Worm (Caenorhabditis elegans) whole organism, L2 larva: ENCODE measurements around the gene col-93.

Experiments used
- C34F6.9 ChIP-seq: fragments of 150-350 bp; optimal IDR thresholded peaks from 2 replicates; lab custom pipeline; 2014; ENCODE audit warnings: missing biosample characterization, missing genetic modification characterization
- F13H6.1 ChIP-seq: sonication (generic microtip); optimal IDR thresholded peaks from 2 replicates; lab custom pipeline; 2016; ENCODE audit warnings: missing genetic modification characterization, missing compliant biosample characterization
- R02D3.7 ChIP-seq: fragments of 150-350 bp; optimal IDR thresholded peaks from 2 replicates; lab custom pipeline; 2014; ENCODE audit warnings: missing biosample characterization, missing genetic modification characterization
- Y55F3AM.14 ChIP-seq: fragments of 200-800 bp; sonication (Bioruptor generic); optimal IDR thresholded peaks from 2 replicates; lab custom pipeline; 2018; ENCODE audit warnings: mild to moderate bottlenecking, missing genetic modification characterization, missing compliant biosample characterization
- ZK546.5 ChIP-seq: sonication (generic microtip); optimal IDR thresholded peaks from 2 replicates; lab custom pipeline; 2017; ENCODE audit warnings: missing biosample characterization, missing genetic modification characterization
- alr-1 ChIP-seq: fragments of 150-350 bp; optimal IDR thresholded peaks from 2 replicates; lab custom pipeline; 2014; ENCODE audit warnings: missing biosample characterization, missing genetic modification characterization
- aly-2 ChIP-seq: fragments of 150-350 bp; optimal IDR thresholded peaks from 2 replicates; lab custom pipeline; 2014; ENCODE audit warnings: missing biosample characterization, missing genetic modification characterization
- ama-1 ChIP-seq: fragments of 150-350 bp; optimal IDR thresholded peaks from 2 replicates; lab custom pipeline; 2018; ENCODE audit warnings: inconsistent platforms
- blmp-1 ChIP-seq: sonication (generic microtip); optimal IDR thresholded peaks from 2 replicates; lab custom pipeline; 2017; ENCODE audit warnings: missing genetic modification characterization, mild to moderate bottlenecking, missing compliant biosample characterization, antibody characterized with exemption, moderate library complexity; ENCODE audit not compliant: insufficient read depth
- ceh-16 ChIP-seq: fragments of 150-350 bp; optimal IDR thresholded peaks from 2 replicates; lab custom pipeline; 2014; ENCODE audit warnings: missing biosample characterization, missing genetic modification characterization
- ceh-82 ChIP-seq: fragments of 150-350 bp; optimal IDR thresholded peaks from 2 replicates; lab custom pipeline; 2014; ENCODE audit warnings: missing biosample characterization, missing genetic modification characterization
- crh-2 ChIP-seq: sonication (generic microtip); optimal IDR thresholded peaks from 2 replicates; lab custom pipeline; 2017; ENCODE audit warnings: missing biosample characterization, missing genetic modification characterization
- dmd-4 ChIP-seq: sonication (generic microtip); optimal IDR thresholded peaks from 2 replicates; lab custom pipeline; 2017; ENCODE audit warnings: missing biosample characterization, missing genetic modification characterization
- egl-27 ChIP-seq: sonication (generic microtip); optimal IDR thresholded peaks from 3 replicates; lab custom pipeline; 2017; ENCODE audit warnings: missing biosample characterization, missing genetic modification reagents, missing genetic modification characterization
- elt-1 ChIP-seq: fragments of 150-350 bp; optimal IDR thresholded peaks from 2 replicates; lab custom pipeline; 2014; ENCODE audit warnings: missing biosample characterization, missing genetic modification characterization
- elt-3 ChIP-seq: sonication (generic microtip); optimal IDR thresholded peaks from 2 replicates; lab custom pipeline; 2017; ENCODE audit warnings: missing biosample characterization, missing genetic modification characterization
- fos-1 ChIP-seq: fragments of 150-350 bp; optimal IDR thresholded peaks from 2 replicates; lab custom pipeline; 2014; ENCODE audit warnings: missing biosample characterization, missing genetic modification characterization
- gmeb-1 ChIP-seq: fragments of 150-350 bp; optimal IDR thresholded peaks from 2 replicates; lab custom pipeline; 2014; ENCODE audit warnings: missing biosample characterization, missing genetic modification characterization
- lin-11 ChIP-seq: fragments of 150-350 bp; sonication (generic microtip); optimal IDR thresholded peaks from 2 replicates; lab custom pipeline; 2014; ENCODE audit warnings: missing biosample characterization, missing genetic modification characterization, inconsistent platforms, mixed read lengths
- lin-13 ChIP-seq: fragments of 150-350 bp; optimal IDR thresholded peaks from 2 replicates; lab custom pipeline; 2014; ENCODE audit warnings: missing biosample characterization, missing genetic modification reagents, missing genetic modification characterization
- lin-39 ChIP-seq: fragments of 150-350 bp; optimal IDR thresholded peaks from 2 replicates; lab custom pipeline; 2014; ENCODE audit warnings: missing biosample characterization, missing genetic modification reagents, missing genetic modification characterization
- lsy-2 ChIP-seq, 2 experiments: fragments of 150-350 bp in 1 of 2; sonication (generic microtip) in 1 of 2; optimal IDR thresholded peaks; 2 replicates each; lab custom pipeline; 2014 to 2017; ENCODE audit warnings: missing biosample characterization in 2 of 2, missing genetic modification characterization in 2 of 2
- mab-5 ChIP-seq: fragments of 150-350 bp; optimal IDR thresholded peaks from 2 replicates; lab custom pipeline; 2014; ENCODE audit warnings: missing biosample characterization, missing genetic modification characterization
- mbf-1 ChIP-seq: sonication (generic microtip); optimal IDR thresholded peaks from 2 replicates; lab custom pipeline; 2017; ENCODE audit warnings: missing biosample characterization, missing genetic modification characterization
- mdl-1 ChIP-seq, 2 experiments: fragments of 150-350 bp in 1 of 2; sonication (generic microtip) in 1 of 2; optimal IDR thresholded peaks; 2 replicates each; lab custom pipeline; 2017; ENCODE audit warnings: missing biosample characterization in 2 of 2, missing genetic modification characterization in 2 of 2
- nhr-10 ChIP-seq: sonication (generic microtip); optimal IDR thresholded peaks from 2 replicates; lab custom pipeline; 2017; ENCODE audit warnings: missing biosample characterization, missing genetic modification characterization
- nhr-11 ChIP-seq: fragments of 150-350 bp; optimal IDR thresholded peaks from 2 replicates; lab custom pipeline; 2014; ENCODE audit warnings: missing biosample characterization, missing genetic modification characterization
- nhr-12 ChIP-seq: fragments of 150-350 bp; optimal IDR thresholded peaks from 2 replicates; lab custom pipeline; 2014; ENCODE audit warnings: missing biosample characterization, missing genetic modification characterization
- nhr-129 ChIP-seq: fragments of 150-350 bp; optimal IDR thresholded peaks from 2 replicates; lab custom pipeline; 2014; ENCODE audit warnings: missing biosample characterization, missing genetic modification characterization
- nhr-21 ChIP-seq: fragments of 150-350 bp; optimal IDR thresholded peaks from 2 replicates; lab custom pipeline; 2014; ENCODE audit warnings: missing biosample characterization, missing genetic modification characterization
- nhr-23 ChIP-seq: fragments of 150-350 bp; optimal IDR thresholded peaks from 2 replicates; lab custom pipeline; 2014; ENCODE audit warnings: missing biosample characterization, missing genetic modification reagents, missing genetic modification characterization
- nhr-237 ChIP-seq: fragments of 150-350 bp; optimal IDR thresholded peaks from 2 replicates; lab custom pipeline; 2014; ENCODE audit warnings: missing biosample characterization, missing genetic modification characterization
- nhr-25 ChIP-seq: fragments of 150-350 bp; sonication (generic microtip); optimal IDR thresholded peaks from 3 replicates; lab custom pipeline; 2014; ENCODE audit warnings: missing biosample characterization, missing genetic modification characterization
- nhr-6 ChIP-seq: fragments of 150-350 bp; optimal IDR thresholded peaks from 2 replicates; lab custom pipeline; 2014; ENCODE audit warnings: missing biosample characterization, missing genetic modification characterization
- nhr-77 ChIP-seq: fragments of 150-350 bp; optimal IDR thresholded peaks from 2 replicates; lab custom pipeline; 2014; ENCODE audit warnings: missing biosample characterization, missing genetic modification characterization
- peb-1 ChIP-seq: fragments of 150-350 bp; optimal IDR thresholded peaks from 2 replicates; lab custom pipeline; 2014; ENCODE audit warnings: missing biosample characterization, missing genetic modification characterization
- sem-4 ChIP-seq: fragments of 150-350 bp; optimal IDR thresholded peaks from 2 replicates; lab custom pipeline; 2014; ENCODE audit warnings: missing biosample characterization, missing genetic modification reagents, missing genetic modification characterization
- skn-1 ChIP-seq: sonication (generic microtip); optimal IDR thresholded peaks from 2 replicates; lab custom pipeline; 2017; ENCODE audit warnings: missing biosample characterization, missing genetic modification characterization
- sma-3 ChIP-seq: sonication (generic microtip); optimal IDR thresholded peaks from 2 replicates; lab custom pipeline; 2016; ENCODE audit warnings: missing genetic modification reagents, missing genetic modification characterization, missing compliant biosample characterization
- sma-9 ChIP-seq, 2 experiments: fragments of 150-350 bp in 1 of 2; sonication (generic microtip) in 1 of 2; optimal IDR thresholded peaks; 2 replicates each; lab custom pipeline; 2014 to 2016; ENCODE audit warnings: missing genetic modification characterization in 2 of 2, mild to moderate bottlenecking in 1 of 2, missing biosample characterization in 1 of 2, missing compliant biosample characterization in 1 of 2, missing genetic modification reagents in 1 of 2, moderate library complexity in 1 of 2
- snpc-4 ChIP-seq: fragments of 150-350 bp; optimal IDR thresholded peaks from 2 replicates; lab custom pipeline; 2014; ENCODE audit warnings: missing biosample characterization, missing genetic modification characterization
- unc-39 ChIP-seq: fragments of 150-350 bp; optimal IDR thresholded peaks from 2 replicates; lab custom pipeline; 2014; ENCODE audit warnings: missing biosample characterization, missing genetic modification characterization
- unc-55 ChIP-seq: fragments of 150-350 bp; sonication (generic microtip); optimal IDR thresholded peaks from 3 replicates; lab custom pipeline; 2014; ENCODE audit warnings: missing biosample characterization, missing genetic modification reagents, missing genetic modification characterization
- unc-62 ChIP-seq: fragments of 150-350 bp; optimal IDR thresholded peaks from 2 replicates; lab custom pipeline; 2014; ENCODE audit warnings: missing biosample characterization, missing genetic modification reagents, missing genetic modification characterization
- zag-1 ChIP-seq: fragments of 150-350 bp; optimal IDR thresholded peaks from 2 replicates; lab custom pipeline; 2014; ENCODE audit warnings: missing biosample characterization, missing genetic modification characterization
- ztf-1 ChIP-seq: fragments of 200-800 bp; sonication (Bioruptor generic); conservative IDR thresholded peaks from 2 replicates; pipeline ENCODE4 v1.3.6; 2022; ENCODE audit warnings: missing genetic modification characterization, missing compliant biosample characterization
- ztf-11 ChIP-seq: sonication (generic microtip); optimal IDR thresholded peaks from 2 replicates; lab custom pipeline; 2017; ENCODE audit warnings: missing biosample characterization, missing genetic modification characterization
- ztf-4 ChIP-seq: fragments of 150-350 bp; optimal IDR thresholded peaks from 2 replicates; lab custom pipeline; 2014; ENCODE audit warnings: missing biosample characterization, missing genetic modification characterization

The col-93 gene

DNA sequence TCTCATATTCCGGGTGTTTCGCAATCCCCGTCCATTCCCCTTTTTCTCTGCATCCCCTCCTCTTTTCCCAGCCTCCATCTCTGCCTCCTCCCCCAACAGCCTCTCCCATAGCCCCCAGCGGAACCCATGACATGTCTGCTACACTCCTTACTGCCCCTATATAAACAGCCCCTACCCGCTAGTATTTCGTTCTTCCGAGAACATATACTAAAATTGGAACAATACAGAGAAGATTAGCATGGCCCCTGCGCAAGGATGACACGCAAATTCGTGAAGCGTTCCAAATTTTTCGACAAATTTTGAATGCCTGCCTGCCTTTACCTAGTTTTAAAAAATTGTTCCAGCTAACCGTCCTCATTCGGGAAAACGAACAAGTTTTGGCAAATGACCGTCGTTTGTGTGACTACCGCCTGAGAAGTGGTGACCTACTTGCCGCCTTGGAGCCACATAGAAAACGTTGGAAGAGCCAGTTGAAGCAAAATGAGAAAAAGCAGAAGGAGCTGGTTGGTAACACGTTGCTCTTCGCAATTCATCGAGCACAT is 4.2 kb upstream of the col-93 start:
- TF ChIP-seq egl-27 (tag; lab: Kevin White, UChicago) (peak; percentile 93), lin-13 (peak; percentile 97), nhr-12 (peak; percentile 51), dmd-4 (tag; lab: Kevin White, UChicago) (peak; percentile 59), unc-62 (GFP tag; lab: Kevin White, UChicago) (no peak), ceh-16 (tag; lab: Kevin White, UChicago) (peak; percentile 90), ztf-4 (peak; percentile 95), lin-11 (tag; lab: Kevin White, UChicago) (peak; percentile 83), blmp-1 (peak; percentile 82), nhr-23 (tag; lab: Kevin White, UChicago) (no peak), peb-1 (tag; lab: Kevin White, UChicago) (no peak), R02D3.7 (tag; lab: Kevin White, UChicago) (peak; percentile 38), ztf-1 (GFP tag; lab: Robert Waterston, UW) (0 out of 2 replicates have a peak, but pooled peaks have one; percentile 53), nhr-237 (tag; lab: Kevin White, UChicago) (peak; percentile 86), aly-2 (tag; lab: Kevin White, UChicago) (peak; percentile 86), crh-2 (tag; lab: Kevin White, UChicago) (peak; percentile 98), gmeb-1 (peak; percentile 93), unc-55 (GFP tag; lab: Kevin White, UChicago) (peak; percentile 92), ZK546.5 (peak; percentile 47), nhr-10 (tag; lab: Kevin White, UChicago) (peak; percentile 93), F13H6.1 (tag; lab: Kevin White, UChicago) (peak; percentile 96), ceh-82 (tag; lab: Kevin White, UChicago) (peak; percentile 86), nhr-77 (tag; lab: Kevin White, UChicago) (peak; percentile 81), snpc-4 (tag; lab: Kevin White, UChicago) (peak; percentile 100), ama-1 (lab: Kevin White, UChicago) (peak; percentile 75), Y55F3AM.14 (GFP tag; lab: Kevin White, UChicago) (peak; percentile 93), lsy-2 (tag; optimal IDR thresholded peaks at IDR 0.05; lab: Kevin White, UChicago) (peak; percentile 93 to 94), C34F6.9 (tag; lab: Kevin White, UChicago) (peak; percentile 93), alr-1 (tag; lab: Kevin White, UChicago) (no peak), lin-39 (no peak), nhr-11 (tag; lab: Kevin White, UChicago) (peak; percentile 52), sma-3 (GFP tag; lab: Kevin White, UChicago) (peak; percentile 95), nhr-6 (tag; lab: Kevin White, UChicago) (peak; percentile 96), skn-1 (tag; lab: Kevin White, UChicago) (peak; percentile 61), nhr-129 (tag; lab: Kevin White, UChicago) (peak; percentile 95), ztf-11 (tag; lab: Kevin White, UChicago) (peak; percentile 76), zag-1 (tag; lab: Kevin White, UChicago) (peak; percentile 89), mab-5 (tag; lab: Kevin White, UChicago) (peak; percentile 94), nhr-25 (tag; lab: Kevin White, UChicago) (peak; percentile 94), elt-3 (tag; lab: Kevin White, UChicago) (no peak), nhr-21 (peak; percentile 98), sma-9 (GFP tag; optimal IDR thresholded peaks at IDR 0.05; lab: Kevin White, UChicago) (peak; percentile 98), sma-9 (tag; optimal IDR thresholded peaks at IDR 0.05; lab: Kevin White, UChicago) (no peak), sem-4 (tag; lab: Kevin White, UChicago) (peak; percentile 97), unc-39 (tag; lab: Kevin White, UChicago) (no peak), mdl-1 (tag; optimal IDR thresholded peaks at IDR 0.05; lab: Kevin White, UChicago) (peak; percentile 66 to 74), mbf-1 (tag; lab: Kevin White, UChicago) (peak; percentile 36), elt-1 (no peak), fos-1 (tag; lab: Kevin White, UChicago) (peak; percentile 80)
- TF ChIP-seq, all 48 proteins: peak for 40
